Fruit fly (Drosophila melanogaster) Kc167 (cell line): ENCODE data around the gene Oct-TyrR.

Source experiments
- Sin3A ChIP-seq: fragments of >200 bp; optimal IDR thresholded peaks from 2 replicates; lab custom pipeline; 2018; ENCODE audit warnings: missing external identifiers
- h ChIP-seq: fragments of >200 bp; optimal IDR thresholded peaks from 3 replicates; lab custom pipeline; 2018; ENCODE audit warnings: missing external identifiers
- insv ChIP-seq: fragments of >200 bp; optimal IDR thresholded peaks from 3 replicates; lab custom pipeline; 2018; ENCODE audit warnings: missing external identifiers

DNA sequence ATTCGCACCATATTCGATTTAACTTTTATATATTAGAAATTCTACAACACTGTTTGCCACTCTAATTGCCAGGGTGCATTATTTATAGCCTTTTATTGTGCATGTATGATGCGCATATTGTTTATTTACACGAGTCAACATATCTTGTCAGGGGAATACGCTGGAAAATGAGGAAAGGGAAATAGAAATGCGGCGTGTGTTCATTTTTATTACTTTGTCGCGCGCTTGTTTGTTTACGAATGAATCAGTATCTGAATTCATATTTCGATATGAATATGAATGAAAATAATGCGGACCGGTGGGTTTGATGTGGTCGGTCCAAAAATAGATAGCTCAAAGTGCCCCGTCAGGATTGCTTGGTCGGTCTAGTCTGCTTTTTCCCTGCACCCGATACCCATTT, 28.7 kb upstream of the Oct-TyrR start:
- TF ChIP-seq h (lab: Kevin White, UChicago): no peak
- no peak for TF ChIP-seq insv (lab: Kevin White, UChicago)
- TF ChIP-seq Sin3A (lab: Kevin White, UChicago): no peak
